Worm (Caenorhabditis elegans) whole organism, L4 larva: ENCODE results near the gene C16D9.1.

Experiments used
- F26F4.8 ChIP-seq: fragments of 200-800 bp; sonication (Bioruptor generic); conservative IDR thresholded peaks from 2 replicates; pipeline ENCODE4 v1.3.6; 2022; ENCODE audit warnings: missing genetic modification characterization, missing compliant biosample characterization
- F37D6.2 ChIP-seq: sonication (generic microtip); optimal IDR thresholded peaks from 2 replicates; lab custom pipeline; 2016; ENCODE audit warnings: mild to moderate bottlenecking, missing genetic modification characterization, missing compliant biosample characterization
- F49E8.2 ChIP-seq: sonication (generic microtip); optimal IDR thresholded peaks from 2 replicates; lab custom pipeline; 2016; ENCODE audit warnings: missing compliant biosample characterization, mild to moderate bottlenecking, missing genetic modification characterization, borderline replicate concordance
- T20F7.1 ChIP-seq: fragments of 200-800 bp; sonication (Bioruptor generic); optimal IDR thresholded peaks from 2 replicates; lab custom pipeline; 2018; ENCODE audit warnings: mild to moderate bottlenecking, missing genetic modification characterization, missing compliant biosample characterization
- Y105C5A.15 ChIP-seq: fragments of 200-800 bp; sonication (Bioruptor generic); IDR thresholded peaks from 2 replicates; pipeline ENCODE4 v1.3.6; 2022; ENCODE audit warnings: missing genetic modification characterization, missing compliant biosample characterization
- Y48G9A.11 ChIP-seq: fragments of 200-800 bp; sonication (Bioruptor generic); IDR thresholded peaks from 2 replicates; pipeline ENCODE4 v1.3.6; 2022; ENCODE audit warnings: missing genetic modification reagents, missing genetic modification characterization, missing compliant biosample characterization
- ZK337.2 ChIP-seq: fragments of 200-800 bp; sonication (Bioruptor generic); IDR thresholded peaks from 2 replicates; pipeline ENCODE4 v1.3.6; 2022; ENCODE audit warnings: missing genetic modification reagents, missing genetic modification characterization, missing compliant biosample characterization
- ZK546.5 ChIP-seq, 2 experiments: sonication (generic microtip); optimal IDR thresholded peaks; 2 replicates each; lab custom pipeline; 2017; ENCODE audit warnings: missing biosample characterization in 2 of 2, missing genetic modification characterization in 2 of 2
- attf-4 ChIP-seq: sonication (generic microtip); optimal IDR thresholded peaks from 3 replicates; lab custom pipeline; 2017; ENCODE audit warnings: missing biosample characterization, missing genetic modification characterization
- ceh-28 ChIP-seq: fragments of 150-350 bp; optimal IDR thresholded peaks from 2 replicates; lab custom pipeline; 2014; ENCODE audit warnings: missing biosample characterization, missing genetic modification reagents, missing genetic modification characterization
- ceh-32 ChIP-seq: sonication (generic microtip); optimal IDR thresholded peaks from 2 replicates; lab custom pipeline; 2016; ENCODE audit warnings: mild to moderate bottlenecking, missing genetic modification characterization, missing compliant biosample characterization; ENCODE audit not compliant: poor library complexity
- ceh-82 ChIP-seq: sonication (generic microtip); optimal IDR thresholded peaks from 2 replicates; lab custom pipeline; 2017; ENCODE audit warnings: missing biosample characterization, missing genetic modification characterization
- ces-1 ChIP-seq: fragments of 150-350 bp; sonication (generic microtip); optimal IDR thresholded peaks from 4 replicates; lab custom pipeline; 2014; ENCODE audit warnings: missing biosample characterization, missing genetic modification reagents, missing genetic modification characterization
- ctbp-1 ChIP-seq: fragments of 200-800 bp; sonication (Bioruptor generic); IDR thresholded peaks from 2 replicates; pipeline ENCODE4 v1.3.6; 2022; ENCODE audit warnings: missing genetic modification reagents, missing genetic modification characterization, missing compliant biosample characterization
- daf-19 ChIP-seq: fragments of 200-800 bp; sonication (Bioruptor generic); conservative IDR thresholded peaks from 2 replicates; pipeline ENCODE4 v1.3.6; 2022; ENCODE audit warnings: missing genetic modification characterization, missing compliant biosample characterization
- daf-8 ChIP-seq: fragments of 200-800 bp; sonication (Bioruptor generic); IDR thresholded peaks from 2 replicates; pipeline ENCODE4 v1.3.6; 2022; ENCODE audit warnings: missing genetic modification characterization, missing compliant biosample characterization
- dpl-1 ChIP-seq: fragments of 150-350 bp; optimal IDR thresholded peaks from 2 replicates; lab custom pipeline; 2014; ENCODE audit warnings: missing biosample characterization, missing genetic modification reagents, missing genetic modification characterization
- duxl-1 ChIP-seq: sonication (generic microtip); optimal IDR thresholded peaks from 2 replicates; lab custom pipeline; 2016; ENCODE audit warnings: mild to moderate bottlenecking, missing genetic modification characterization, moderate library complexity, missing compliant biosample characterization; ENCODE audit not compliant: poor library complexity
- egl-27 ChIP-seq: sonication (generic microtip); optimal IDR thresholded peaks from 3 replicates; lab custom pipeline; 2017; ENCODE audit warnings: missing biosample characterization, missing genetic modification reagents, missing genetic modification characterization
- hlh-11 ChIP-seq: fragments of 200-800 bp; sonication (Bioruptor generic); optimal IDR thresholded peaks from 2 replicates; lab custom pipeline; 2018; ENCODE audit warnings: mild to moderate bottlenecking, missing genetic modification characterization, missing compliant biosample characterization
- lim-7 ChIP-seq: fragments of 200-800 bp; sonication (Bioruptor generic); IDR thresholded peaks from 2 replicates; pipeline ENCODE4 v1.3.6; 2022; ENCODE audit warnings: missing genetic modification characterization, missing compliant biosample characterization
- lin-13 ChIP-seq: fragments of 150-350 bp; optimal IDR thresholded peaks from 2 replicates; lab custom pipeline; 2014; ENCODE audit warnings: missing biosample characterization, missing genetic modification reagents, missing genetic modification characterization
- lin-29 ChIP-seq: fragments of 200-800 bp; sonication (Bioruptor generic); IDR thresholded peaks from 2 replicates; pipeline ENCODE4 v1.3.6; 2022; ENCODE audit warnings: missing genetic modification reagents, missing genetic modification characterization, missing compliant biosample characterization
- lir-3 ChIP-seq: sonication (generic microtip); optimal IDR thresholded peaks from 2 replicates; lab custom pipeline; 2016; ENCODE audit warnings: mild to moderate bottlenecking, missing genetic modification characterization, missing compliant biosample characterization
- madf-5 ChIP-seq, 2 experiments: fragments of 200-800 bp; sonication (Bioruptor generic); IDR thresholded peaks; 2 replicates each; pipeline ENCODE4 v1.3.6; 2022; ENCODE audit warnings: missing compliant biosample characterization in 2 of 2, missing genetic modification characterization in 2 of 2
- mes-2 ChIP-seq: sonication (generic microtip); optimal IDR thresholded peaks from 2 replicates; lab custom pipeline; 2016; ENCODE audit warnings: missing genotype, mild to moderate bottlenecking, missing genetic modification characterization, missing compliant biosample characterization; ENCODE audit not compliant: poor library complexity, severe bottlenecking
- mxl-3 ChIP-seq: fragments of 200-800 bp; sonication (Bioruptor generic); optimal IDR thresholded peaks from 2 replicates; lab custom pipeline; 2018; ENCODE audit warnings: mild to moderate bottlenecking, missing genetic modification characterization, missing compliant biosample characterization
- nhr-237 ChIP-seq: sonication (generic microtip); optimal IDR thresholded peaks from 2 replicates; lab custom pipeline; 2017; ENCODE audit warnings: missing biosample characterization, missing genetic modification characterization
- nhr-42 ChIP-seq: fragments of 200-800 bp; sonication (Bioruptor generic); IDR thresholded peaks from 2 replicates; pipeline ENCODE4 v1.3.6; 2022; ENCODE audit warnings: missing genetic modification characterization, missing compliant biosample characterization
- nhr-48 ChIP-seq: sonication (generic microtip); optimal IDR thresholded peaks from 2 replicates; lab custom pipeline; 2016; ENCODE audit warnings: mild to moderate bottlenecking, missing genetic modification characterization, missing compliant biosample characterization
- rbr-2 ChIP-seq: sonication (generic microtip); optimal IDR thresholded peaks from 2 replicates; lab custom pipeline; 2016; ENCODE audit warnings: missing genotype, missing genetic modification characterization, missing compliant biosample characterization
- saeg-2 ChIP-seq: fragments of 200-800 bp; sonication (Bioruptor generic); IDR thresholded peaks from 2 replicates; pipeline ENCODE4 v1.3.6; 2022; ENCODE audit warnings: missing genetic modification reagents, missing genetic modification characterization, missing compliant biosample characterization
- sdz-12 ChIP-seq: fragments of 200-800 bp; sonication (Bioruptor generic); optimal IDR thresholded peaks from 2 replicates; lab custom pipeline; 2018; ENCODE audit warnings: mild to moderate bottlenecking, missing genetic modification characterization, missing compliant biosample characterization
- spr-3 ChIP-seq: fragments of 200-800 bp; sonication (Bioruptor generic); optimal IDR thresholded peaks from 2 replicates; lab custom pipeline; 2018; ENCODE audit warnings: mild to moderate bottlenecking, missing genetic modification characterization, missing compliant biosample characterization
- unc-62 ChIP-seq, 3 experiments: fragments of 150-350 bp in 1 of 3; sonication (generic microtip); optimal IDR thresholded peaks in 2 of 3; peaks in 1 of 3; 1 replicate in 1 of 3; 2 replicates in 2 of 3; lab custom pipeline; 2014 to 2017; ENCODE audit warnings: missing biosample characterization in 3 of 3, missing genetic modification characterization in 3 of 3, missing genetic modification reagents in 3 of 3, missing genotype in 1 of 3
- zag-1 ChIP-seq: fragments of 150-350 bp; optimal IDR thresholded peaks from 2 replicates; lab custom pipeline; 2014; ENCODE audit warnings: missing biosample characterization, missing genetic modification characterization
- zfp-3 ChIP-seq: fragments of 200-800 bp; sonication (Bioruptor generic); conservative IDR thresholded peaks from 2 replicates; pipeline ENCODE4 v1.3.6; 2022; ENCODE audit warnings: missing genetic modification reagents, missing genetic modification characterization, missing compliant biosample characterization
- zip-2 ChIP-seq: fragments of 150-350 bp; optimal IDR thresholded peaks from 2 replicates; lab custom pipeline; 2014; ENCODE audit warnings: missing biosample characterization, missing genetic modification characterization

C16D9.1 gene

DNA sequence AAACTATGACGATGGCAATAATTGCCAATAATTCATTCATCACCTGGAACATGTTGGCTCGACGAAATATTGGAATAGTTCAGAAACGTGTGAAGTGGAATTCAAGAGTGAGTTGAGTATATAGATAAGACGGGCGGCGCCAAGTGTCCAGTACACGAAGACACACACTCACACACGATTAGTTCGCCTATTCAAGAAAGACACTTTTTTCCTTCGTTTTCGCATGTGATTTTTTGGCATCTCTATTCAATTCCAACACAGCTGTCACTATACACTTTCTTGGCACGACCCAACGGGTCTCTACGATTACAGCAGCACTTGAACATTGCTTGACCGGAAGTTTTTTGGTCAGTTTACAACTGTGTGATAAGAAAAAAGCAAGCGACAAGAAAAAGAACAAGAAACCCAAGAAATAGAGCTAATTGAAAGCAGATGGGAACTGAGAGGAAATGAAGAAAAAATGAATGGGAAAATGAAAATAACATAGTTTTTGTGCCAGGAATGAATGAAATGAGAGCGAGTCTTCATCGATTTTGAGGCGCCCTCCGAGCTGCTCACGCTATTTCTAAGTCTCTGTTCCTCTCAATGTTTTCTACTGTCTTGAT, 41.4 kb upstream of the C16D9.1 start, which contains the start of gene K07C11.8 (continued):
- no peak for TF ChIP-seq Y105C5A.15 (GFP tag; lab: Robert Waterston, UW)
- TF ChIP-seq F37D6.2 (tag; lab: Kevin White, UChicago), result no peak
- TF ChIP-seq mes-2, result no peak
- TF ChIP-seq F26F4.8 (GFP tag; lab: Robert Waterston, UW), result no peak
- peak; percentile 71 for TF ChIP-seq hlh-11 (tag; lab: Kevin White, UChicago)
- TF ChIP-seq ZK546.5 (tag; optimal IDR thresholded peaks at IDR 0.05; lab: Kevin White, UChicago), result no peak
- TF ChIP-seq ctbp-1 (GFP tag; lab: Robert Waterston, UW), result no peak
- TF ChIP-seq egl-27 (tag; lab: Kevin White, UChicago), result no peak
- no peak for TF ChIP-seq ceh-32
- TF ChIP-seq daf-19 (GFP tag; lab: Robert Waterston, UW), result no peak
- no peak for TF ChIP-seq ceh-82 (tag; lab: Kevin White, UChicago)
- TF ChIP-seq Y48G9A.11, result no peak
- no peak for TF ChIP-seq attf-4 (tag; lab: Kevin White, UChicago)
- TF ChIP-seq madf-5 (GFP tag; IDR thresholded peaks at IDR 0.05; lab: Robert Waterston, UW), result no peak
- peak; percentile 34 for TF ChIP-seq mxl-3 (GFP tag; lab: Kevin White, UChicago)
- no peak for TF ChIP-seq ces-1 (GFP tag; lab: Kevin White, UChicago)
- no peak for TF ChIP-seq ZK337.2 (GFP tag; lab: Robert Waterston, UW)
- no peak for TF ChIP-seq zfp-3
- TF ChIP-seq lin-29, result no peak
- TF ChIP-seq saeg-2 (GFP tag; lab: Robert Waterston, UW), result no peak
- no peak for TF ChIP-seq nhr-237 (tag; lab: Kevin White, UChicago)
- no peak for TF ChIP-seq ceh-28 (tag; lab: Kevin White, UChicago)
- TF ChIP-seq rbr-2 (tag; lab: Kevin White, UChicago), result no peak
- no peak for TF ChIP-seq duxl-1 (tag; lab: Kevin White, UChicago)
- TF ChIP-seq zag-1 (tag; lab: Kevin White, UChicago), result no peak
- TF ChIP-seq lin-13 (GFP tag; lab: Kevin White, UChicago), result no peak
- TF ChIP-seq lir-3, result no peak
- TF ChIP-seq lim-7, result no peak
- peak in 1 of 2 experiments; percentile 69 for TF ChIP-seq unc-62 (GFP tag; optimal IDR thresholded peaks at IDR 0.05 in 1 of 2; lab: Kevin White, UChicago)
- no peak for TF ChIP-seq unc-62 (tag; optimal IDR thresholded peaks at IDR 0.05; lab: Kevin White, UChicago)
- TF ChIP-seq daf-8, result no peak
- no peak for TF ChIP-seq nhr-48 (tag; lab: Kevin White, UChicago)
- no peak for TF ChIP-seq nhr-42 (GFP tag; lab: Robert Waterston, UW)
- TF ChIP-seq F49E8.2 (tag; lab: Kevin White, UChicago), result no peak
- TF ChIP-seq T20F7.1 (GFP tag; lab: Kevin White, UChicago), result no peak
- no peak for TF ChIP-seq spr-3 (GFP tag; lab: Kevin White, UChicago)
- TF ChIP-seq sdz-12 (GFP tag; lab: Kevin White, UChicago), result no peak
- no peak for TF ChIP-seq zip-2 (tag; lab: Kevin White, UChicago)

DNA sequence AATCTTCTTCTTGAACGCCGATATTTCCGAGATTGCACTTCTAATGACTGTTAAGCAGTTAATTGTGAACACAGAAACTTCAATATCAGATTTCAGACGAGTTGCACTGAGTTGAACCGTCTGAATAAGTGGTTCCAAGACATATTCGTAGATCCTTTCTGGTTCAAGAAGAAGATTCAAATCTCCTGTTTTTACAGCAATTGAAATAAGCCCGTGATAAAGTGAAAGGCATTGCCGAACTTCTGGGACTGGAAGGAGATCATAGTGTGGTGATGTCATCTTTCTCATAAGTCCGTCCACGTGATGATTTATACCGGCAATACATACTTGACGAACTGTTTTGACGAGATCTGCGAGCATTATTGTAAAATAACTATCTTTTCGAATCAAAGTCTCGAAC, 39.6 kb upstream of the C16D9.1 start:
- no peak for TF ChIP-seq F37D6.2 (tag; lab: Kevin White, UChicago)
- TF ChIP-seq unc-62 (GFP tag; optimal IDR thresholded peaks at IDR 0.05 in 1 of 2; lab: Kevin White, UChicago), result peak in 1 of 2 experiments; percentile 96
- no peak for TF ChIP-seq unc-62 (tag; optimal IDR thresholded peaks at IDR 0.05; lab: Kevin White, UChicago)
- no peak for TF ChIP-seq dpl-1
